Fruit fly (Drosophila melanogaster) whole organism, embryonic: ENCODE data around the gene CG42728.
A peak's percentile ranks its signal among the peaks of the same experiment; 100 is the strongest.

Experiments used
- ATbp ChIP-seq: fragments of 200-800 bp; sonication (Bioruptor generic); optimal IDR thresholded peaks from 2 replicates; lab custom pipeline; 2017; ENCODE audit warnings: missing biosample characterization, mild to moderate bottlenecking, missing genetic modification characterization, missing genetic modification reagents
- Atf-2 ChIP-seq: fragments of 200-800 bp; sonication (Bioruptor generic); optimal IDR thresholded peaks from 2 replicates; lab custom pipeline; 2016; ENCODE audit warnings: missing biosample characterization, missing genetic modification characterization
- CG10274 ChIP-seq: fragments of 200-800 bp; sonication (Bioruptor generic); optimal IDR thresholded peaks from 3 replicates; lab custom pipeline; 2017; ENCODE audit warnings: missing biosample characterization, mild to moderate bottlenecking, missing genetic modification characterization
- CG10366 ChIP-seq: fragments of 200-800 bp; sonication (Bioruptor generic); IDR thresholded peaks from 2 replicates; pipeline ENCODE4 v1.3.6; 2022; ENCODE audit warnings: missing biosample characterization, missing genetic modification characterization
- CG14667 ChIP-seq: fragments of 200-800 bp; sonication (Bioruptor generic); IDR thresholded peaks from 2 replicates; pipeline ENCODE4 v1.3.6; 2022; ENCODE audit warnings: missing biosample characterization, missing genetic modification characterization
- CG14965 ChIP-seq: fragments of 200-800 bp; sonication (Bioruptor generic); optimal IDR thresholded peaks from 2 replicates; lab custom pipeline; 2016; ENCODE audit warnings: missing biosample characterization, missing genetic modification characterization, borderline replicate concordance
- CG15011 ChIP-seq: fragments of 200-800 bp; sonication (Bioruptor generic); optimal IDR thresholded peaks from 3 replicates; lab custom pipeline; 2018; ENCODE audit warnings: missing biosample characterization, mild to moderate bottlenecking, missing genetic modification characterization
- CG17359 ChIP-seq: fragments of 200-800 bp; sonication (Bioruptor generic); optimal IDR thresholded peaks from 3 replicates; lab custom pipeline; 2018; ENCODE audit warnings: missing biosample characterization, mild to moderate bottlenecking, missing genetic modification characterization, moderate library complexity
- CG2875 ChIP-seq: fragments of 200-800 bp; sonication (Bioruptor generic); optimal IDR thresholded peaks from 2 replicates; lab custom pipeline; 2017; ENCODE audit warnings: missing biosample characterization, mild to moderate bottlenecking, missing genetic modification characterization, missing genetic modification reagents
- CG30403 ChIP-seq: fragments of 200-800 bp; sonication (Bioruptor generic); optimal IDR thresholded peaks from 3 replicates; lab custom pipeline; 2016; ENCODE audit warnings: missing biosample characterization, missing genetic modification characterization
- CG3065 ChIP-seq: fragments of 200-800 bp; sonication (Bioruptor generic); optimal IDR thresholded peaks from 2 replicates; lab custom pipeline; 2016; ENCODE audit warnings: missing biosample characterization, missing genetic modification characterization
- CG31388 ChIP-seq: fragments of 200-800 bp; sonication (Bioruptor generic); optimal IDR thresholded peaks from 2 replicates; lab custom pipeline; 2016; ENCODE audit warnings: missing biosample characterization, missing genetic modification characterization
- CG32532 ChIP-seq: fragments of 200-800 bp; sonication (Bioruptor generic); IDR thresholded peaks from 2 replicates; pipeline ENCODE4 v1.3.6; 2022; ENCODE audit warnings: missing biosample characterization, missing genetic modification characterization
- CG43689 ChIP-seq: fragments of 200-800 bp; sonication (Bioruptor generic); IDR thresholded peaks from 2 replicates; pipeline ENCODE4 v1.3.6; 2022; ENCODE audit warnings: missing biosample characterization, missing genetic modification characterization
- CG4404 ChIP-seq: fragments of 200-800 bp; sonication (Bioruptor generic); IDR thresholded peaks from 2 replicates; pipeline ENCODE4 v1.3.6; 2022; ENCODE audit warnings: missing biosample characterization, missing genetic modification characterization
- CG4820 ChIP-seq: fragments of 200-800 bp; sonication (Bioruptor generic); optimal IDR thresholded peaks from 3 replicates; lab custom pipeline; 2016; ENCODE audit warnings: missing biosample characterization, missing genetic modification characterization
- CG5245 ChIP-seq: fragments of 200-800 bp; sonication (Bioruptor generic); optimal IDR thresholded peaks from 3 replicates; lab custom pipeline; 2016; ENCODE audit warnings: missing biosample characterization, missing genetic modification characterization
- CG6654 ChIP-seq: fragments of 200-800 bp; sonication (Bioruptor generic); optimal IDR thresholded peaks from 2 replicates; lab custom pipeline; 2017; ENCODE audit warnings: missing biosample characterization, mild to moderate bottlenecking, missing genetic modification characterization
- CG6791 ChIP-seq: fragments of 200-800 bp; sonication (Bioruptor generic); IDR thresholded peaks from 3 replicates; pipeline ENCODE4 v1.3.6; 2022; ENCODE audit warnings: missing biosample characterization, missing genetic modification characterization; ENCODE audit not compliant: partially characterized antibody
- CG7745 ChIP-seq: fragments of 200-800 bp; sonication (Bioruptor generic); optimal IDR thresholded peaks from 2 replicates; lab custom pipeline; 2018; ENCODE audit warnings: missing biosample characterization, mild to moderate bottlenecking, missing genetic modification characterization, moderate library complexity
- CG9609 ChIP-seq: fragments of 200-800 bp; sonication (Bioruptor generic); optimal IDR thresholded peaks from 3 replicates; lab custom pipeline; 2016; ENCODE audit warnings: missing biosample characterization, missing genetic modification characterization
- CG9727 ChIP-seq: fragments of 200-800 bp; sonication (Bioruptor generic); optimal IDR thresholded peaks from 3 replicates; lab custom pipeline; 2017; ENCODE audit warnings: missing biosample characterization, mild to moderate bottlenecking, missing genetic modification characterization
- CrebB ChIP-seq: fragments of 200-800 bp; sonication (Bioruptor generic); optimal IDR thresholded peaks from 3 replicates; lab custom pipeline; 2018; ENCODE audit warnings: missing biosample characterization, mild to moderate bottlenecking, missing genetic modification characterization
- Dad ChIP-seq: fragments of 200-800 bp; sonication (Bioruptor generic); optimal IDR thresholded peaks from 3 replicates; lab custom pipeline; 2016; ENCODE audit warnings: missing biosample characterization, missing genetic modification characterization
- ERR ChIP-seq: fragments of 200-800 bp; sonication (Bioruptor generic); optimal IDR thresholded peaks from 2 replicates; lab custom pipeline; 2016; ENCODE audit warnings: missing biosample characterization, missing genetic modification characterization
- Ets97D ChIP-seq: fragments of 200-800 bp; sonication (Bioruptor generic); optimal IDR thresholded peaks from 3 replicates; lab custom pipeline; 2016; ENCODE audit warnings: missing biosample characterization, missing genetic modification characterization
- HLH54F ChIP-seq: fragments of 200-800 bp; sonication (Bioruptor generic); optimal IDR thresholded peaks from 3 replicates; lab custom pipeline; 2016; ENCODE audit warnings: missing biosample characterization, missing genetic modification characterization
- Hey ChIP-seq: fragments of 200-800 bp; sonication (Bioruptor generic); optimal IDR thresholded peaks from 3 replicates; lab custom pipeline; 2018; ENCODE audit warnings: missing biosample characterization, mild to moderate bottlenecking, missing genetic modification characterization
- HmgZ ChIP-seq: fragments of 200-800 bp; sonication (Bioruptor generic); optimal IDR thresholded peaks from 2 replicates; lab custom pipeline; 2018; ENCODE audit warnings: missing biosample characterization, mild to moderate bottlenecking, missing genetic modification characterization
- Hr51 ChIP-seq, 2 experiments: fragments of 200-800 bp; sonication (Bioruptor generic); optimal IDR thresholded peaks; 2 replicates in 1 of 2; 3 replicates in 1 of 2; lab custom pipeline; 2016 to 2018; ENCODE audit warnings: missing biosample characterization in 2 of 2, missing genetic modification characterization in 2 of 2, mild to moderate bottlenecking in 1 of 2, moderate library complexity in 1 of 2
- Nf-YA ChIP-seq: fragments of 200-800 bp; sonication (Bioruptor generic); IDR thresholded peaks from 2 replicates; pipeline ENCODE4 v1.3.6; 2022; ENCODE audit warnings: missing biosample characterization, missing genetic modification characterization
- Sry-β ChIP-seq: fragments of 200-800 bp; sonication (Bioruptor generic); optimal IDR thresholded peaks from 2 replicates; lab custom pipeline; 2018; ENCODE audit warnings: missing biosample characterization, mild to moderate bottlenecking, missing genetic modification characterization, moderate library complexity
- ab ChIP-seq: fragments of 200-800 bp; sonication (Bioruptor generic); optimal IDR thresholded peaks from 2 replicates; lab custom pipeline; 2016; ENCODE audit warnings: missing biosample characterization, missing genetic modification characterization
- crol ChIP-seq: fragments of 200-800 bp; sonication (Bioruptor generic); IDR thresholded peaks from 2 replicates; pipeline ENCODE4 v1.3.6; 2022; ENCODE audit warnings: missing biosample characterization, missing genetic modification characterization
- cwo ChIP-seq: fragments of 200-800 bp; sonication (Bioruptor generic); optimal IDR thresholded peaks from 3 replicates; lab custom pipeline; 2017; ENCODE audit warnings: missing biosample characterization, missing genetic modification characterization, mild to moderate bottlenecking, moderate library complexity, missing genetic modification reagents
- dysf ChIP-seq: fragments of 200-800 bp; sonication (Bioruptor generic); IDR thresholded peaks from 3 replicates; pipeline ENCODE4 v1.3.6; 2022; ENCODE audit warnings: missing biosample characterization, missing genetic modification characterization
- fd102C ChIP-seq: fragments of 200-800 bp; sonication (Bioruptor generic); optimal IDR thresholded peaks from 2 replicates; lab custom pipeline; 2018; ENCODE audit warnings: missing biosample characterization, mild to moderate bottlenecking, missing genetic modification characterization, moderate library complexity
- fd3F ChIP-seq: fragments of 200-800 bp; sonication (Bioruptor generic); optimal IDR thresholded peaks from 2 replicates; lab custom pipeline; 2018; ENCODE audit warnings: missing biosample characterization, mild to moderate bottlenecking, missing genetic modification characterization, moderate library complexity
- fd96Cb ChIP-seq: fragments of 200-800 bp; sonication (Bioruptor generic); optimal IDR thresholded peaks from 2 replicates; lab custom pipeline; 2018; ENCODE audit warnings: missing biosample characterization, mild to moderate bottlenecking, missing genetic modification characterization, moderate library complexity
- ham ChIP-seq: fragments of 200-800 bp; sonication (Bioruptor generic); IDR thresholded peaks from 2 replicates; pipeline ENCODE4 v1.3.6; 2022; ENCODE audit warnings: missing biosample characterization, missing genetic modification characterization
- kay ChIP-seq: fragments of 200-800 bp; sonication (Bioruptor generic); optimal IDR thresholded peaks from 2 replicates; lab custom pipeline; 2016; ENCODE audit warnings: missing biosample characterization, missing genetic modification characterization
- lbe ChIP-seq: fragments of 200-800 bp; sonication (Bioruptor generic); optimal IDR thresholded peaks from 2 replicates; lab custom pipeline; 2016; ENCODE audit warnings: missing biosample characterization, mild to moderate bottlenecking, missing genetic modification characterization
- lilli ChIP-seq: fragments of 200-800 bp; sonication (Bioruptor generic); optimal IDR thresholded peaks from 3 replicates; lab custom pipeline; 2016; ENCODE audit warnings: missing biosample characterization, missing genetic modification characterization
- nerfin-2 ChIP-seq: fragments of 200-800 bp; sonication (Bioruptor generic); IDR thresholded peaks from 2 replicates; pipeline ENCODE4 v1.3.6; 2022; ENCODE audit warnings: missing biosample characterization, missing genetic modification characterization; ENCODE audit not compliant: partially characterized antibody
- pros ChIP-seq: fragments of 200-800 bp; sonication (Bioruptor generic); optimal IDR thresholded peaks from 3 replicates; lab custom pipeline; 2019; ENCODE audit warnings: missing biosample characterization, mild to moderate bottlenecking, missing genetic modification characterization, moderate library complexity
- ranshi ChIP-seq: fragments of 200-800 bp; sonication (Bioruptor generic); IDR thresholded peaks from 2 replicates; pipeline ENCODE4 v1.3.6; 2022; ENCODE audit warnings: missing biosample characterization, missing genetic modification characterization
- rib ChIP-seq: fragments of 200-800 bp; sonication (Bioruptor generic); IDR thresholded peaks from 2 replicates; pipeline ENCODE4 v1.3.6; 2022; ENCODE audit warnings: missing biosample characterization, missing genetic modification characterization
- sisA ChIP-seq: fragments of 200-800 bp; sonication (Bioruptor generic); IDR thresholded peaks from 2 replicates; pipeline ENCODE4 v1.3.6; 2022; ENCODE audit warnings: missing biosample characterization, missing genetic modification characterization
- tll ChIP-seq, 2 experiments: fragments of 200-800 bp in 1 of 2; fragments of >200 bp in 1 of 2; sonication (Bioruptor generic) in 1 of 2; optimal IDR thresholded peaks; 2 replicates each; lab custom pipeline; 2017 to 2019; ENCODE audit warnings: missing biosample characterization in 2 of 2, missing genetic modification characterization in 2 of 2, mild to moderate bottlenecking in 1 of 2, moderate library complexity in 1 of 2
- tna ChIP-seq: fragments of 200-800 bp; sonication (Bioruptor generic); IDR thresholded peaks from 2 replicates; pipeline ENCODE4 v1.3.6; 2022; ENCODE audit warnings: missing biosample characterization, missing genetic modification characterization; ENCODE audit not compliant: partially characterized antibody
- zen2 ChIP-seq: fragments of 200-800 bp; sonication (Bioruptor generic); IDR thresholded peaks from 3 replicates; pipeline ENCODE4 v1.3.6; 2022; ENCODE audit warnings: missing biosample characterization, missing genetic modification characterization; ENCODE audit not compliant: partially characterized antibody

CG42728 gene

dm6 chr3L:15498745-15499144 lies 29.3 kb downstream of the CG42728 start, which contains the start of gene CG7275 (continued):
- TF ChIP-seq Ets97D (GFP tag; lab: Kevin White, UChicago) (peak; percentile 75), dysf (GFP tag; lab: Robert Waterston, UW) (no peak), ham (no peak), CrebB (tag; lab: Kevin White, UChicago) (peak; percentile 12), lilli (no peak), CG14667 (GFP tag; lab: Robert Waterston, UW) (no peak), kay (no peak), CG14965 (GFP tag; lab: Kevin White, UChicago) (no peak), Nf-YA (GFP tag; lab: Robert Waterston, UW) (no peak), rib (no peak), CG3065 (GFP tag; lab: Kevin White, UChicago) (no peak), CG43689 (GFP tag; lab: Robert Waterston, UW) (no peak), ERR (GFP tag; lab: Kevin White, UChicago) (no peak), ab (GFP tag; lab: Kevin White, UChicago) (no peak), Hr51 (GFP tag; optimal IDR thresholded peaks at IDR 0.05; lab: Kevin White, UChicago) (no peak), CG10274 (GFP tag; lab: Kevin White, UChicago) (no peak), lbe (GFP tag; lab: Kevin White, UChicago) (no peak), ATbp (no peak), Hey (tag; lab: Kevin White, UChicago) (no peak), CG30403 (GFP tag; lab: Kevin White, UChicago) (no peak), HmgZ (peak; percentile 35), CG10366 (GFP tag; lab: Robert Waterston, UW) (no peak), HLH54F (GFP tag; lab: Kevin White, UChicago) (no peak), CG9727 (no peak), Atf-2 (GFP tag; lab: Kevin White, UChicago) (no peak), fd3F (GFP tag; lab: Kevin White, UChicago) (no peak), fd96Cb (no peak), CG31388 (GFP tag; lab: Kevin White, UChicago) (no peak), tna (GFP tag; lab: Robert Waterston, UW) (no peak), CG32532 (GFP tag; lab: Robert Waterston, UW) (no peak), sisA (no peak), CG6791 (GFP tag; lab: Robert Waterston, UW) (peak; percentile 57; the same call in 1 of the 3 replicates), CG6654 (GFP tag; lab: Kevin White, UChicago) (no peak), ranshi (no peak), CG17359 (tag; lab: Kevin White, UChicago) (no peak), Sry-β (GFP tag; lab: Kevin White, UChicago) (no peak), nerfin-2 (peak; percentile 23; the same call in 1 of the 2 replicates), CG2875 (GFP tag; lab: Kevin White, UChicago) (peak; percentile 3), zen2 (GFP tag; lab: Robert Waterston, UW) (no peak), Dad (GFP tag; lab: Kevin White, UChicago) (no peak), CG7745 (no peak), CG5245 (GFP tag; lab: Kevin White, UChicago) (no peak), cwo (no peak), tll (GFP tag; optimal IDR thresholded peaks at IDR 0.05; lab: Kevin White, UChicago) (no peak), crol (GFP tag; lab: Robert Waterston, UW) (no peak), pros (GFP tag; lab: Kevin White, UChicago) (no peak), CG9609 (no peak), CG15011 (GFP tag; lab: Kevin White, UChicago) (no peak), CG4404 (GFP tag; lab: Robert Waterston, UW) (no peak), fd102C (GFP tag; lab: Kevin White, UChicago) (no peak), CG4820 (GFP tag; lab: Kevin White, UChicago) (no peak)
